Worm (Caenorhabditis elegans) whole organism, early embryonic: ENCODE data around the gene M03A1.8.

Experiments
- B0310.2 ChIP-seq: sonication (generic microtip); optimal IDR thresholded peaks from 2 replicates; lab custom pipeline; 2016; ENCODE audit warnings: mild to moderate bottlenecking, missing genetic modification characterization, missing compliant biosample characterization
- F13C5.2 ChIP-seq: sonication (generic microtip); optimal IDR thresholded peaks from 2 replicates; lab custom pipeline; 2017; ENCODE audit warnings: mild to moderate bottlenecking, missing genetic modification characterization, inconsistent platforms, missing compliant biosample characterization
- aly-1 ChIP-seq: sonication (generic microtip); optimal IDR thresholded peaks from 2 replicates; lab custom pipeline; 2016; ENCODE audit warnings: missing genetic modification characterization, missing compliant biosample characterization
- ama-1 ChIP-seq: fragments of 150-350 bp; optimal IDR thresholded peaks from 2 replicates; lab custom pipeline; 2014
- ceh-13 ChIP-seq: fragments of 200-800 bp; sonication (Bioruptor generic); optimal IDR thresholded peaks from 2 replicates; lab custom pipeline; 2018; ENCODE audit warnings: mild to moderate bottlenecking, missing genetic modification characterization, missing compliant biosample characterization
- ceh-36 ChIP-seq: sonication (generic microtip); optimal IDR thresholded peaks from 2 replicates; lab custom pipeline; 2016; ENCODE audit warnings: missing genetic modification characterization, inconsistent platforms, missing compliant biosample characterization
- ets-7 ChIP-seq: sonication (generic microtip); optimal IDR thresholded peaks from 2 replicates; lab custom pipeline; 2016; ENCODE audit warnings: missing genotype, missing genetic modification characterization, missing compliant biosample characterization
- flt-1 ChIP-seq: fragments of 200-800 bp; sonication (Bioruptor generic); IDR thresholded peaks from 2 replicates; pipeline ENCODE4 v1.3.6; 2022; ENCODE audit warnings: missing genetic modification characterization, missing compliant biosample characterization
- hmbx-1 ChIP-seq: sonication (generic microtip); optimal IDR thresholded peaks from 2 replicates; lab custom pipeline; 2016; ENCODE audit warnings: mild to moderate bottlenecking, missing genetic modification characterization, missing compliant biosample characterization
- hmg-4 ChIP-seq: fragments of 200-800 bp; sonication (Bioruptor generic); optimal IDR thresholded peaks from 2 replicates; lab custom pipeline; 2018; ENCODE audit warnings: mild to moderate bottlenecking, missing genetic modification characterization, missing compliant biosample characterization
- hnd-1 ChIP-seq: sonication (generic microtip); optimal IDR thresholded peaks from 2 replicates; lab custom pipeline; 2016; ENCODE audit warnings: missing genetic modification characterization, missing compliant biosample characterization
- pes-1 ChIP-seq: fragments of 200-800 bp; sonication (Bioruptor generic); IDR thresholded peaks from 2 replicates; pipeline ENCODE4 v1.3.6; 2022; ENCODE audit warnings: missing genetic modification reagents, missing genetic modification characterization, missing compliant biosample characterization
- scrt-1 ChIP-seq: fragments of 200-800 bp; sonication (Bioruptor generic); IDR thresholded peaks from 2 replicates; pipeline ENCODE4 v1.3.6; 2022; ENCODE audit warnings: missing genetic modification characterization, missing compliant biosample characterization
- sea-1 ChIP-seq: fragments of 200-800 bp; sonication (Bioruptor generic); conservative IDR thresholded peaks from 2 replicates; pipeline ENCODE4 v1.3.6; 2022; ENCODE audit warnings: missing genetic modification characterization, missing compliant biosample characterization
- tbx-11 ChIP-seq: fragments of 200-800 bp; sonication (Bioruptor generic); IDR thresholded peaks from 2 replicates; pipeline ENCODE4 v1.3.6; 2022; ENCODE audit warnings: missing genetic modification characterization, missing compliant biosample characterization
- tbx-37 ChIP-seq: fragments of 200-800 bp; sonication (Bioruptor generic); conservative IDR thresholded peaks from 2 replicates; pipeline ENCODE4 v1.3.6; 2022; ENCODE audit warnings: missing genetic modification reagents, missing genetic modification characterization, missing compliant biosample characterization
- tra-4 ChIP-seq: sonication (generic microtip); optimal IDR thresholded peaks from 2 replicates; lab custom pipeline; 2017; ENCODE audit warnings: missing genetic modification characterization, missing compliant biosample characterization

The M03A1.8 gene

DNA sequence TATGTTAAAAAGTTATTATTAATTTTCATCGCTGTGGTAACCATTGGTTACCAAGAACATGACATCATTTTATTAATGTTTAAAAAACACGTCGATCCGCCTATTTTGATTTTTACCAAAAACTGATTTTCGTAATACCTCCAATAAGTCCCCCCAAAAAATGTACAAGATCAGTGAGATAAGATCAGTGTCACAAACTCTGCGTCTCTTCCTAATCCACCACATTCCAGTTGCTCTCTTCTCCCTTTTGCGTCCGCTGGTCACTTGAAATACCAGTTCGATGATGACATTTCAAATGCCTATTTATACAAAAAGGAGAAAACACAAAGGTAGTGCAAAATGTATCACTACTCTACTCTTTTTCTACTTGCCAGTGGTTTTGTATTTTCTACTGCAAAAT lies at the start of gene M03A1.8:
Gene M03A1.8, plus strand, starts transcription at position 269 of the 400 bp plus-strand sequence.
- no peak for TF ChIP-seq ama-1
- TF ChIP-seq ets-7, result no peak
- TF ChIP-seq B0310.2, result no peak
- no peak for TF ChIP-seq flt-1 (GFP tag; lab: Robert Waterston, UW)
- TF ChIP-seq F13C5.2 (tag; lab: Kevin White, UChicago), result no peak
- TF ChIP-seq pes-1 (GFP tag; lab: Robert Waterston, UW), result no peak
- TF ChIP-seq hnd-1 (tag; lab: Kevin White, UChicago), result no peak

- TF ChIP-seq aly-1 (tag; lab: Kevin White, UChicago), result no peak
- no peak for TF ChIP-seq tbx-11
- TF ChIP-seq pes-1 (GFP tag; lab: Robert Waterston, UW), result no peak
- no peak for TF ChIP-seq F13C5.2 (tag; lab: Kevin White, UChicago)
- TF ChIP-seq ceh-36 (tag; lab: Kevin White, UChicago), result no peak
Measured at ce11 chrII:4510684-4511083, 49.5 kb upstream of the M03A1.8 start.

- TF ChIP-seq flt-1 (GFP tag; lab: Robert Waterston, UW) (no peak), ama-1 (no peak), aly-1 (tag; lab: Kevin White, UChicago) (no peak), hnd-1 (tag; lab: Kevin White, UChicago) (no peak), tbx-11 (no peak), F13C5.2 (tag; lab: Kevin White, UChicago) (no peak), scrt-1 (GFP tag; lab: Robert Waterston, UW) (no peak), pes-1 (GFP tag; lab: Robert Waterston, UW) (no peak), ceh-13 (GFP tag; lab: Kevin White, UChicago) (no peak), hmg-4 (GFP tag; lab: Kevin White, UChicago) (no peak), tbx-37 (GFP tag; lab: Robert Waterston, UW) (no peak), B0310.2 (no peak), ets-7 (no peak), ceh-36 (tag; lab: Kevin White, UChicago) (no peak), tra-4 (tag; lab: Kevin White, UChicago) (no peak)
Measured at ce11 chrII:4511911-4512310, 48.2 kb upstream of the M03A1.8 start, which contains the start of gene cyp-23A1. Gene cyp-23A1, plus strand, starts transcription at chrII:4512211.

ce11 chrII:4516291-4516690 lies 43.8 kb upstream of the M03A1.8 start:
- TF ChIP-seq sea-1 (GFP tag; lab: Robert Waterston, UW) (no peak), hmg-4 (GFP tag; lab: Kevin White, UChicago) (no peak), B0310.2 (no peak), tbx-11 (0 out of 2 replicates have a peak, but pooled peaks have one; percentile 38), ama-1 (no peak), flt-1 (GFP tag; lab: Robert Waterston, UW) (no peak)

- peak; percentile 40 for TF ChIP-seq hmg-4 (GFP tag; lab: Kevin White, UChicago)
- TF ChIP-seq tbx-11, result no peak
Measured at ce11 chrII:4517254-4517653, 42.9 kb upstream of the M03A1.8 start.

- TF ChIP-seq flt-1 (GFP tag; lab: Robert Waterston, UW) (peak; percentile 33; the same call in 1 of the 2 replicates), ceh-13 (GFP tag; lab: Kevin White, UChicago) (no peak)
Measured at ce11 chrII:4518300-4518907, 41.7 kb upstream of the M03A1.8 start, which contains the start of gene hlh-1. Gene hlh-1, plus strand, starts transcription at chrII:4518574.

- TF ChIP-seq F13C5.2 (tag; lab: Kevin White, UChicago), result no peak
- TF ChIP-seq ceh-13 (GFP tag; lab: Kevin White, UChicago), result no peak
- TF ChIP-seq hmbx-1, result no peak
Measured at ce11 chrII:4519976-4520594, 40.1 kb upstream of the M03A1.8 start.

- TF ChIP-seq tbx-37 (GFP tag; lab: Robert Waterston, UW) (no peak), F13C5.2 (tag; lab: Kevin White, UChicago) (no peak), hmg-4 (GFP tag; lab: Kevin White, UChicago) (no peak), ama-1 (no peak), scrt-1 (GFP tag; lab: Robert Waterston, UW) (no peak), aly-1 (tag; lab: Kevin White, UChicago) (no peak), B0310.2 (no peak), tbx-11 (no peak), ceh-13 (GFP tag; lab: Kevin White, UChicago) (no peak)
Measured at ce11 chrII:4523122-4523672, 36.9 kb upstream of the M03A1.8 start, which contains the start of the genes B0304.4 and B0304.2. Gene B0304.4, minus strand, starts transcription at chrII:4523222. Gene B0304.2, plus strand, starts transcription at chrII:4523622.

ce11 chrII:4525185-4525584 lies 35.0 kb upstream of the M03A1.8 start:
- no peak for TF ChIP-seq pes-1 (GFP tag; lab: Robert Waterston, UW)
- no peak for TF ChIP-seq aly-1 (tag; lab: Kevin White, UChicago)
- TF ChIP-seq hmg-4 (GFP tag; lab: Kevin White, UChicago), result no peak
- TF ChIP-seq ama-1, result no peak
- TF ChIP-seq sea-1 (GFP tag; lab: Robert Waterston, UW), result no peak
- no peak for TF ChIP-seq ets-7
- TF ChIP-seq tbx-37 (GFP tag; lab: Robert Waterston, UW), result no peak
- no peak for TF ChIP-seq hnd-1 (tag; lab: Kevin White, UChicago)
- TF ChIP-seq scrt-1 (GFP tag; lab: Robert Waterston, UW), result no peak
- no peak for TF ChIP-seq ceh-13 (GFP tag; lab: Kevin White, UChicago)
- TF ChIP-seq tbx-11, result no peak
- no peak for TF ChIP-seq hmbx-1
- no peak for TF ChIP-seq F13C5.2 (tag; lab: Kevin White, UChicago)
- no peak for TF ChIP-seq ceh-36 (tag; lab: Kevin White, UChicago)
- no peak for TF ChIP-seq tra-4 (tag; lab: Kevin White, UChicago)
- TF ChIP-seq B0310.2, result no peak
- no peak for TF ChIP-seq flt-1 (GFP tag; lab: Robert Waterston, UW)
